Worm (Caenorhabditis elegans) whole organism, L2 larva: ENCODE results near the gene F02H6.2.

Source experiments
- aly-2 ChIP-seq: fragments of 150-350 bp; optimal IDR thresholded peaks from 2 replicates; lab custom pipeline; 2014; ENCODE audit warnings: missing biosample characterization, missing genetic modification characterization
- crh-2 ChIP-seq: sonication (generic microtip); optimal IDR thresholded peaks from 2 replicates; lab custom pipeline; 2017; ENCODE audit warnings: missing biosample characterization, missing genetic modification characterization
- nhr-12 ChIP-seq: fragments of 150-350 bp; optimal IDR thresholded peaks from 2 replicates; lab custom pipeline; 2014; ENCODE audit warnings: missing biosample characterization, missing genetic modification characterization
- nhr-25 ChIP-seq: fragments of 150-350 bp; sonication (generic microtip); optimal IDR thresholded peaks from 3 replicates; lab custom pipeline; 2014; ENCODE audit warnings: missing biosample characterization, missing genetic modification characterization

DNA sequence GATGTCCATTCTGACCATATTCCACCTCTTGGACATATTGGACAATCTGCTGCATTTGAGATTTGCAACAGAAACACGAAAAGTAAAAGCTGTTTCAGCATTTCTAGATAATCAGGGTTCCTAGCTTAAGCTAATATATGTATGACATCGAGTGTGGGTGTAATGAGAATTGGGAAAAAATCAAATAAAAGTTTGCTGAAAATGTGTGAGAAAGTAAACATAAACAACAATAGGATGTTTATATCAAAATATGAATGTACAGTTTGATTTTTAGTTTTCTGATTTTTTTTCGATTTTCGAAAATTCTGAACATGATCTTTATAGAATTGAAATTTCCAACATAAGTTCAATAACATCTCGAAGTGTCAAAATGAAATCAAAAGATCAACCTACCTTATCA is 34.5 kb downstream of the F02H6.2 start, which contains the start of gene F02H6.6:
- no peak for TF ChIP-seq crh-2 (tag; lab: Kevin White, UChicago)
- TF ChIP-seq nhr-12 = no peak
- no peak for TF ChIP-seq nhr-25 (tag; lab: Kevin White, UChicago)
- no peak for TF ChIP-seq aly-2 (tag; lab: Kevin White, UChicago)
